Worm (Caenorhabditis elegans) whole organism, L4 larva: ENCODE measurements around the gene Y39A1A.27.

Experiments used
- D1046.2 ChIP-seq: fragments of 200-800 bp; sonication (Bioruptor generic); IDR thresholded peaks from 2 replicates; pipeline ENCODE4 v1.3.6; 2022; ENCODE audit warnings: missing genetic modification characterization, missing compliant biosample characterization
- F10B5.3 ChIP-seq: sonication (generic microtip); optimal IDR thresholded peaks from 2 replicates; lab custom pipeline; 2016; ENCODE audit warnings: mild to moderate bottlenecking, missing genetic modification characterization, missing compliant biosample characterization
- F37D6.2 ChIP-seq: sonication (generic microtip); optimal IDR thresholded peaks from 2 replicates; lab custom pipeline; 2016; ENCODE audit warnings: mild to moderate bottlenecking, missing genetic modification characterization, missing compliant biosample characterization
- T26A8.4 ChIP-seq: fragments of 200-800 bp; sonication (Bioruptor generic); IDR thresholded peaks from 2 replicates; pipeline ENCODE4 v1.3.6; 2022; ENCODE audit warnings: missing genetic modification characterization, missing compliant biosample characterization
- Y105C5A.15 ChIP-seq: fragments of 200-800 bp; sonication (Bioruptor generic); IDR thresholded peaks from 2 replicates; pipeline ENCODE4 v1.3.6; 2022; ENCODE audit warnings: missing genetic modification characterization, missing compliant biosample characterization
- Y48G9A.11 ChIP-seq: fragments of 200-800 bp; sonication (Bioruptor generic); IDR thresholded peaks from 2 replicates; pipeline ENCODE4 v1.3.6; 2022; ENCODE audit warnings: missing genetic modification reagents, missing genetic modification characterization, missing compliant biosample characterization
- Y5F2A.4 ChIP-seq: fragments of 200-800 bp; sonication (Bioruptor generic); optimal IDR thresholded peaks from 2 replicates; lab custom pipeline; 2018; ENCODE audit warnings: mild to moderate bottlenecking, missing genetic modification characterization, missing compliant biosample characterization
- ZK337.2 ChIP-seq: fragments of 200-800 bp; sonication (Bioruptor generic); IDR thresholded peaks from 2 replicates; pipeline ENCODE4 v1.3.6; 2022; ENCODE audit warnings: missing genetic modification reagents, missing genetic modification characterization, missing compliant biosample characterization
- ZK546.5 ChIP-seq, 2 experiments: sonication (generic microtip); optimal IDR thresholded peaks; 2 replicates each; lab custom pipeline; 2017; ENCODE audit warnings: missing biosample characterization in 2 of 2, missing genetic modification characterization in 2 of 2
- aha-1 ChIP-seq: fragments of 150-350 bp; peaks from one replicate; lab custom pipeline; 2014; ENCODE audit warnings: missing biosample characterization, missing genetic modification characterization
- aly-2 ChIP-seq: sonication (generic microtip); optimal IDR thresholded peaks from 2 replicates; lab custom pipeline; 2018; ENCODE audit warnings: missing biosample characterization, missing genetic modification characterization
- arid-1 ChIP-seq: fragments of 200-800 bp; sonication (Bioruptor generic); conservative IDR thresholded peaks from 2 replicates; pipeline ENCODE4 v1.3.6; 2022; ENCODE audit warnings: missing genetic modification reagents, missing genetic modification characterization, missing compliant biosample characterization
- ceh-20 ChIP-seq: fragments of 200-800 bp; sonication (Bioruptor generic); IDR thresholded peaks from 2 replicates; pipeline ENCODE4 v1.3.6; 2022; ENCODE audit warnings: missing genetic modification reagents, missing genetic modification characterization, missing compliant biosample characterization
- ceh-28 ChIP-seq: fragments of 150-350 bp; optimal IDR thresholded peaks from 2 replicates; lab custom pipeline; 2014; ENCODE audit warnings: missing biosample characterization, missing genetic modification reagents, missing genetic modification characterization
- ceh-44 ChIP-seq: fragments of 200-800 bp; sonication (Bioruptor generic); IDR thresholded peaks from 2 replicates; pipeline ENCODE4 v1.3.6; 2022; ENCODE audit warnings: missing genetic modification reagents, missing genetic modification characterization, missing compliant biosample characterization
- ces-1 ChIP-seq: fragments of 150-350 bp; sonication (generic microtip); optimal IDR thresholded peaks from 4 replicates; lab custom pipeline; 2014; ENCODE audit warnings: missing biosample characterization, missing genetic modification reagents, missing genetic modification characterization
- daf-16 ChIP-seq, 3 experiments: sonication (generic microtip); optimal IDR thresholded peaks; 2 replicates each; lab custom pipeline; 2016 to 2017; ENCODE audit warnings: missing genetic modification characterization in 3 of 3, missing genetic modification reagents in 3 of 3, mild to moderate bottlenecking in 2 of 3, missing compliant biosample characterization in 2 of 3, missing biosample characterization in 1 of 3, moderate library complexity in 1 of 3
- dmd-8 ChIP-seq: fragments of 200-800 bp; sonication (Bioruptor generic); IDR thresholded peaks from 2 replicates; pipeline ENCODE4 v1.3.6; 2022; ENCODE audit warnings: missing genetic modification characterization, missing compliant biosample characterization
- dve-1 ChIP-seq: sonication (generic microtip); optimal IDR thresholded peaks from 2 replicates; lab custom pipeline; 2017; ENCODE audit warnings: antibody characterized with exemption, mild to moderate bottlenecking, missing genetic modification characterization, missing compliant biosample characterization; ENCODE audit not compliant: insufficient read depth
- egl-43 ChIP-seq: fragments of 200-800 bp; sonication (Bioruptor generic); IDR thresholded peaks from 2 replicates; pipeline ENCODE4 v1.3.6; 2022; ENCODE audit warnings: missing genetic modification reagents, missing genetic modification characterization, missing compliant biosample characterization
- fos-1 ChIP-seq: fragments of 150-350 bp; optimal IDR thresholded peaks from 2 replicates; lab custom pipeline; 2014; ENCODE audit warnings: missing biosample characterization, missing genetic modification characterization
- gei-8 ChIP-seq: fragments of 200-800 bp; sonication (Bioruptor generic); optimal IDR thresholded peaks from 2 replicates; lab custom pipeline; 2018; ENCODE audit warnings: mild to moderate bottlenecking, missing genetic modification characterization, missing compliant biosample characterization
- hif-1 ChIP-seq, 2 experiments: sonication (generic microtip); optimal IDR thresholded peaks; 2 replicates each; lab custom pipeline; 2016 to 2017; ENCODE audit warnings: missing compliant biosample characterization in 2 of 2, missing genetic modification characterization in 2 of 2, missing genetic modification reagents in 2 of 2, missing genotype in 2 of 2, mild to moderate bottlenecking in 1 of 2
- hlh-11 ChIP-seq: fragments of 200-800 bp; sonication (Bioruptor generic); optimal IDR thresholded peaks from 2 replicates; lab custom pipeline; 2018; ENCODE audit warnings: mild to moderate bottlenecking, missing genetic modification characterization, missing compliant biosample characterization
- lin-38 ChIP-seq: fragments of 200-800 bp; sonication (Bioruptor generic); IDR thresholded peaks from 2 replicates; pipeline ENCODE4 v1.3.6; 2022; ENCODE audit warnings: missing genetic modification reagents, missing genetic modification characterization, missing compliant biosample characterization
- madf-9 ChIP-seq: fragments of 200-800 bp; sonication (Bioruptor generic); conservative IDR thresholded peaks from 2 replicates; pipeline ENCODE4 v1.3.6; 2022; ENCODE audit warnings: missing genetic modification reagents, missing genetic modification characterization, missing compliant biosample characterization
- mdl-1 ChIP-seq, 2 experiments: fragments of 150-350 bp in 1 of 2; sonication (generic microtip) in 1 of 2; optimal IDR thresholded peaks; 2 replicates each; lab custom pipeline; 2014 to 2017; ENCODE audit warnings: missing biosample characterization in 2 of 2, missing genetic modification characterization in 2 of 2
- mdt-29 ChIP-seq: fragments of 200-800 bp; sonication (Bioruptor generic); IDR thresholded peaks from 2 replicates; pipeline ENCODE4 v1.3.6; 2022; ENCODE audit warnings: missing genetic modification reagents, missing genetic modification characterization, missing compliant biosample characterization
- mep-1 ChIP-seq: fragments of 150-350 bp; sonication (generic microtip); optimal IDR thresholded peaks from 3 replicates; lab custom pipeline; 2014; ENCODE audit warnings: missing biosample characterization, missing genetic modification characterization
- mes-2 ChIP-seq: sonication (generic microtip); optimal IDR thresholded peaks from 2 replicates; lab custom pipeline; 2016; ENCODE audit warnings: missing genotype, mild to moderate bottlenecking, missing genetic modification characterization, missing compliant biosample characterization; ENCODE audit not compliant: poor library complexity, severe bottlenecking
- nhr-10 ChIP-seq: fragments of 150-350 bp; optimal IDR thresholded peaks from 2 replicates; lab custom pipeline; 2014; ENCODE audit warnings: missing biosample characterization, missing genetic modification characterization
- nhr-102 ChIP-seq: sonication (generic microtip); optimal IDR thresholded peaks from 2 replicates; lab custom pipeline; 2016; ENCODE audit warnings: mild to moderate bottlenecking, missing genetic modification characterization, moderate library complexity, missing compliant biosample characterization
- nhr-111 ChIP-seq: fragments of 200-800 bp; sonication (Bioruptor generic); optimal IDR thresholded peaks from 2 replicates; lab custom pipeline; 2018; ENCODE audit warnings: mild to moderate bottlenecking, missing genetic modification characterization, missing compliant biosample characterization
- nhr-237 ChIP-seq: sonication (generic microtip); optimal IDR thresholded peaks from 2 replicates; lab custom pipeline; 2017; ENCODE audit warnings: missing biosample characterization, missing genetic modification characterization
- nhr-28 ChIP-seq: fragments of 150-350 bp; optimal IDR thresholded peaks from 2 replicates; lab custom pipeline; 2014; ENCODE audit warnings: missing biosample characterization, missing genetic modification characterization
- nhr-42 ChIP-seq: fragments of 200-800 bp; sonication (Bioruptor generic); IDR thresholded peaks from 2 replicates; pipeline ENCODE4 v1.3.6; 2022; ENCODE audit warnings: missing genetic modification characterization, missing compliant biosample characterization
- nhr-48 ChIP-seq: sonication (generic microtip); optimal IDR thresholded peaks from 2 replicates; lab custom pipeline; 2016; ENCODE audit warnings: mild to moderate bottlenecking, missing genetic modification characterization, missing compliant biosample characterization
- nhr-6 ChIP-seq: fragments of 150-350 bp; optimal IDR thresholded peaks from 2 replicates; lab custom pipeline; 2014; ENCODE audit warnings: missing biosample characterization, missing genetic modification characterization
- pha-4 ChIP-seq, 2 experiments: fragments of 150-350 bp in 1 of 2; fragments of 200-800 bp in 1 of 2; sonication (Bioruptor generic) in 1 of 2; IDR thresholded peaks in 1 of 2; optimal IDR thresholded peaks in 1 of 2; 2 replicates each; pipeline versions ENCODE4 v1.3.6 to Lab custom; 2014 to 2022; ENCODE audit warnings: missing genetic modification characterization in 2 of 2, missing genetic modification reagents in 2 of 2, missing biosample characterization in 1 of 2, missing compliant biosample characterization in 1 of 2
- php-3 ChIP-seq: fragments of 200-800 bp; sonication (Bioruptor generic); IDR thresholded peaks from 2 replicates; pipeline ENCODE4 v1.3.6; 2022; ENCODE audit warnings: missing genetic modification reagents, missing genetic modification characterization, missing compliant biosample characterization
- sdz-12 ChIP-seq: fragments of 200-800 bp; sonication (Bioruptor generic); optimal IDR thresholded peaks from 2 replicates; lab custom pipeline; 2018; ENCODE audit warnings: mild to moderate bottlenecking, missing genetic modification characterization, missing compliant biosample characterization
- set-16 ChIP-seq: fragments of 200-800 bp; sonication (Bioruptor generic); IDR thresholded peaks from 2 replicates; pipeline ENCODE4 v1.3.6; 2022; ENCODE audit warnings: missing genetic modification reagents, missing genetic modification characterization, missing compliant biosample characterization
- skn-1 ChIP-seq: fragments of 150-350 bp; optimal IDR thresholded peaks from 2 replicates; lab custom pipeline; 2014; ENCODE audit warnings: missing biosample characterization, missing genetic modification characterization
- snpc-4 ChIP-seq: fragments of 150-350 bp; optimal IDR thresholded peaks from 2 replicates; lab custom pipeline; 2014; ENCODE audit warnings: missing biosample characterization, missing genetic modification characterization
- spr-3 ChIP-seq: fragments of 200-800 bp; sonication (Bioruptor generic); optimal IDR thresholded peaks from 2 replicates; lab custom pipeline; 2018; ENCODE audit warnings: mild to moderate bottlenecking, missing genetic modification characterization, missing compliant biosample characterization
- unc-130 ChIP-seq: sonication (generic microtip); optimal IDR thresholded peaks from 2 replicates; lab custom pipeline; 2016; ENCODE audit warnings: missing genetic modification reagents, missing genetic modification characterization, missing compliant biosample characterization
- zfp-2 ChIP-seq: sonication (generic microtip); optimal IDR thresholded peaks from 2 replicates; lab custom pipeline; 2016; ENCODE audit warnings: mild to moderate bottlenecking, missing genetic modification characterization, missing compliant biosample characterization
- zip-11 ChIP-seq: fragments of 200-800 bp; sonication (Bioruptor generic); IDR thresholded peaks from 2 replicates; pipeline ENCODE4 v1.3.6; 2022; ENCODE audit warnings: missing genetic modification characterization, missing compliant biosample characterization
- ztf-7 ChIP-seq: fragments of 150-350 bp; optimal IDR thresholded peaks from 2 replicates; lab custom pipeline; 2014; ENCODE audit warnings: missing biosample characterization, missing genetic modification characterization

Gene Y39A1A.27

DNA sequence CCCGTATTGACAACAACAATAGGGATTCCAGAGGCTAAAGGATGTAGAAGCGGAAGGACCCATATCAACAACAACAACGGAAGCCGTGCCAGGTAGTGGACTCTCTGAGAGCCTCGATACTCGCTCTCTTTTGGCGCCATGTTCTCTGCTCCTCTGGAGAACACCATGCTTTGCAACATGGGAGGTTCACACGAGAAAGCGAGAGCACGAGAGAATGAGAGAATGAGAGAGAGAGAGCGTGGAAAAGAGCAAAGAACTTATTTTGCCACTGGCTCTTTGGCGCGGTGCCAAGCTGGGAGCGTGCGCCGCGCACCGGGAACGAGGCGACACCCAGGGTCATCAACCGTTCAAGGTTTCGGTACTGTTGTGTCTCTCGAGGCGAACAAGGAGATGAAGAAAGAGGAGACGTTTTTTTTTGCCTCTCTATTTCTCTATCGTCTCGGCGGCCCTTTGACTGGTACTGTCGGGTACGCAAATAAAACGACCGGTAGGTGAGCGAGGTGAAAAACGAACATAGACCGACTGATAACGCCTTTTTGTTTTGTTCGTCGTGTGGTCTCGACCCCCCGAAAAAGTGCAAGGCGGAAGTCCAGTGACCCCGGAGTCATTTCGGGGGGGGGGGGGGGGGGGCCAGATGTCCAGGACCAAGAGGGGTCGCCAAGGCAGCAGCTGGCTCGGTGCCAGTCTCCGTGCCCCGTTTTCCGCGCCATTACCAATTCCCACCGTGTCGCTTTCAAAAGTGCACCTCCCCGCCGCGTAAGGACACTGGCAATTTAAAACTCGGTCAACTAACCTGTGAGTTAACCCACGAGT lies 6.0 kb upstream of the Y39A1A.27 start, which contains the start of gene Y39A1A.10 (continued):
- TF ChIP-seq gei-8 (no peak), aha-1 (tag; lab: Kevin White, UChicago) (peak; percentile 96), zip-11 (no peak), dve-1 (tag; lab: Kevin White, UChicago) (peak; percentile 24), unc-130 (GFP tag; lab: Kevin White, UChicago) (no peak), Y105C5A.15 (GFP tag; lab: Robert Waterston, UW) (no peak), snpc-4 (tag; lab: Kevin White, UChicago) (no peak), nhr-237 (no peak), aly-2 (tag; lab: Kevin White, UChicago) (no peak), hlh-11 (tag; lab: Kevin White, UChicago) (peak; percentile 70), ceh-20 (GFP tag; lab: Robert Waterston, UW) (no peak), F37D6.2 (tag; lab: Kevin White, UChicago) (no peak), nhr-10 (tag; lab: Kevin White, UChicago) (no peak), nhr-28 (tag; lab: Kevin White, UChicago) (peak; percentile 79), hif-1 (tag; optimal IDR thresholded peaks at IDR 0.05; lab: Kevin White, UChicago) (no peak), ZK546.5 (tag; optimal IDR thresholded peaks at IDR 0.05; lab: Kevin White, UChicago) (no peak), ceh-44 (GFP tag; lab: Robert Waterston, UW) (no peak), nhr-6 (tag; lab: Kevin White, UChicago) (peak; percentile 1), egl-43 (GFP tag; lab: Robert Waterston, UW) (no peak), mep-1 (peak; percentile 57), ces-1 (no peak), nhr-111 (GFP tag; lab: Kevin White, UChicago) (no peak), spr-3 (GFP tag; lab: Kevin White, UChicago) (no peak), ZK337.2 (GFP tag; lab: Robert Waterston, UW) (no peak), mes-2 (tag; lab: Kevin White, UChicago) (peak; percentile 51), lin-38 (GFP tag; lab: Robert Waterston, UW) (no peak), dmd-8 (GFP tag; lab: Robert Waterston, UW) (no peak), mdt-29 (GFP tag; lab: Robert Waterston, UW) (no peak), skn-1 (tag; lab: Kevin White, UChicago) (no peak), Y48G9A.11 (no peak), arid-1 (0 out of 2 replicates have a peak, but pooled peaks have one; percentile 9), nhr-48 (peak; percentile 3), nhr-42 (GFP tag; lab: Robert Waterston, UW) (no peak), set-16 (GFP tag; lab: Robert Waterston, UW) (peak; percentile 98), T26A8.4 (GFP tag; lab: Robert Waterston, UW) (no peak), fos-1 (no peak), F10B5.3 (tag; lab: Kevin White, UChicago) (no peak), daf-16 (GFP tag; optimal IDR thresholded peaks at IDR 0.05; lab: Kevin White, UChicago) (peak in 1 of 2 experiments; percentile 58), daf-16 (tag; optimal IDR thresholded peaks at IDR 0.05; lab: Kevin White, UChicago) (peak; percentile 51), zfp-2 (no peak), nhr-102 (tag; lab: Kevin White, UChicago) (no peak), sdz-12 (GFP tag; lab: Kevin White, UChicago) (no peak), ceh-28 (peak; percentile 28), D1046.2 (GFP tag; lab: Robert Waterston, UW) (no peak), Y5F2A.4 (GFP tag; lab: Kevin White, UChicago) (no peak), madf-9 (GFP tag; lab: Robert Waterston, UW) (no peak), pha-4 (GFP tag; IDR thresholded peaks at IDR 0.05; lab: Robert Waterston, UW) (no peak; the same call in 1 of the 2 replicates), pha-4 (tag; optimal IDR thresholded peaks at IDR 0.05; lab: Kevin White, UChicago) (peak; percentile 52), ztf-7 (no peak), php-3 (GFP tag; lab: Robert Waterston, UW) (0 out of 2 replicates have a peak, but pooled peaks have one; percentile 11), mdl-1 (tag; optimal IDR thresholded peaks at IDR 0.05; lab: Kevin White, UChicago) (peak; percentile 73 to 85)
